Fruit fly (Drosophila melanogaster) whole organism, embryonic: ENCODE results near the gene p24-1.

Experiments
- Ada2b ChIP-seq: fragments of 200-800 bp; sonication (Bioruptor generic); IDR thresholded peaks from 2 replicates; pipeline ENCODE4 v1.3.6; 2022; ENCODE audit warnings: missing biosample characterization, missing genetic modification characterization
- CG11695 ChIP-seq: fragments of 200-800 bp; sonication (Bioruptor generic); IDR thresholded peaks from 3 replicates; pipeline ENCODE4 v1.3.6; 2022; ENCODE audit warnings: missing biosample characterization, missing genetic modification characterization
- CG12071 ChIP-seq: fragments of 200-800 bp; sonication (Bioruptor generic); optimal IDR thresholded peaks from 3 replicates; lab custom pipeline; 2018; ENCODE audit warnings: missing biosample characterization, mild to moderate bottlenecking, missing genetic modification characterization
- CG12104 ChIP-seq: fragments of 200-800 bp; sonication (Bioruptor generic); optimal IDR thresholded peaks from 3 replicates; lab custom pipeline; 2016; ENCODE audit warnings: missing biosample characterization, missing genetic modification characterization
- CG12659 ChIP-seq: fragments of 200-800 bp; sonication (Bioruptor generic); optimal IDR thresholded peaks from 3 replicates; lab custom pipeline; 2017; ENCODE audit warnings: mild to moderate bottlenecking, missing biosample characterization, missing genetic modification reagents, missing genetic modification characterization
- CG14710 ChIP-seq: fragments of 200-800 bp; sonication (Bioruptor generic); optimal IDR thresholded peaks from 3 replicates; lab custom pipeline; 2019; ENCODE audit warnings: missing biosample characterization, mild to moderate bottlenecking, missing genetic modification characterization, moderate library complexity
- CG15269 ChIP-seq: fragments of 200-800 bp; sonication (Bioruptor generic); optimal IDR thresholded peaks from 2 replicates; lab custom pipeline; 2018; ENCODE audit warnings: missing biosample characterization, mild to moderate bottlenecking, missing genetic modification characterization, moderate library complexity
- CG15601 ChIP-seq: fragments of 200-800 bp; sonication (Bioruptor generic); optimal IDR thresholded peaks from 3 replicates; lab custom pipeline; 2019; ENCODE audit warnings: missing biosample characterization, mild to moderate bottlenecking, missing genetic modification characterization, moderate library complexity
- CG15696 ChIP-seq: fragments of 200-800 bp; sonication (Bioruptor generic); optimal IDR thresholded peaks from 2 replicates; lab custom pipeline; 2019; ENCODE audit warnings: missing biosample characterization, mild to moderate bottlenecking, missing genetic modification characterization, moderate library complexity
- CG16813 ChIP-seq: fragments of 200-800 bp; sonication (Bioruptor generic); IDR thresholded peaks from 3 replicates; pipeline ENCODE4 v1.3.6; 2022; ENCODE audit warnings: missing biosample characterization, missing genetic modification characterization; ENCODE audit not compliant: partially characterized antibody
- CG16815 ChIP-seq: fragments of 200-800 bp; sonication (Bioruptor generic); optimal IDR thresholded peaks from 3 replicates; lab custom pipeline; 2017; ENCODE audit warnings: missing biosample characterization, mild to moderate bottlenecking, missing genetic modification characterization
- CG17328 ChIP-seq: fragments of 200-800 bp; sonication (Bioruptor generic); IDR thresholded peaks from 2 replicates; pipeline ENCODE4 v1.3.6; 2022; ENCODE audit warnings: missing biosample characterization, missing genetic modification characterization
- CG18619 ChIP-seq: fragments of 200-800 bp; sonication (Bioruptor generic); optimal IDR thresholded peaks from 3 replicates; lab custom pipeline; 2017; ENCODE audit warnings: missing biosample characterization, mild to moderate bottlenecking, missing genetic modification characterization
- CG4707 ChIP-seq: fragments of 200-800 bp; sonication (Bioruptor generic); optimal IDR thresholded peaks from 2 replicates; lab custom pipeline; 2018; ENCODE audit warnings: missing biosample characterization, mild to moderate bottlenecking, missing genetic modification characterization, moderate library complexity
- CG6272 ChIP-seq: fragments of 200-800 bp; sonication (Bioruptor generic); IDR thresholded peaks from 2 replicates; pipeline ENCODE4 v1.3.6; 2022; ENCODE audit warnings: missing biosample characterization, missing genetic modification characterization
- CG6765 ChIP-seq: fragments of 200-800 bp; sonication (Bioruptor generic); optimal IDR thresholded peaks from 3 replicates; lab custom pipeline; 2017; ENCODE audit warnings: missing biosample characterization, mild to moderate bottlenecking, missing genetic modification characterization
- CG7963 ChIP-seq: fragments of 200-800 bp; sonication (Bioruptor generic); IDR thresholded peaks from 3 replicates; pipeline ENCODE4 v1.3.6; 2022; ENCODE audit warnings: missing biosample characterization, missing genetic modification characterization; ENCODE audit not compliant: partially characterized antibody
- CG7987 ChIP-seq: fragments of 200-800 bp; sonication (Bioruptor generic); optimal IDR thresholded peaks from 2 replicates; lab custom pipeline; 2018; ENCODE audit warnings: missing biosample characterization, mild to moderate bottlenecking, missing genetic modification characterization, moderate library complexity
- CG9817 ChIP-seq: fragments of 200-800 bp; sonication (Bioruptor generic); optimal IDR thresholded peaks from 2 replicates; lab custom pipeline; 2018; ENCODE audit warnings: missing biosample characterization, mild to moderate bottlenecking, missing genetic modification characterization, moderate library complexity
- CrebB ChIP-seq: fragments of 200-800 bp; sonication (Bioruptor generic); optimal IDR thresholded peaks from 3 replicates; lab custom pipeline; 2018; ENCODE audit warnings: missing biosample characterization, mild to moderate bottlenecking, missing genetic modification characterization
- D19A ChIP-seq: fragments of 200-800 bp; optimal IDR thresholded peaks from 3 replicates; lab custom pipeline; 2019; ENCODE audit warnings: missing biosample characterization, mild to moderate bottlenecking, missing genetic modification characterization, moderate library complexity
- Dek ChIP-seq: fragments of 200-800 bp; sonication (Bioruptor generic); optimal IDR thresholded peaks from 3 replicates; lab custom pipeline; 2019; ENCODE audit warnings: missing biosample characterization, mild to moderate bottlenecking, missing genetic modification characterization, moderate library complexity
- Fer2 ChIP-seq: fragments of 200-800 bp; sonication (Bioruptor generic); optimal IDR thresholded peaks from 2 replicates; lab custom pipeline; 2018; ENCODE audit warnings: missing biosample characterization, mild to moderate bottlenecking, missing genetic modification characterization, moderate library complexity
- HLH3B ChIP-seq: fragments of 200-800 bp; sonication (Bioruptor generic); IDR thresholded peaks from 2 replicates; pipeline ENCODE4 v1.3.6; 2022; ENCODE audit warnings: missing biosample characterization, missing genetic modification characterization
- HLHmδ ChIP-seq: fragments of 200-800 bp; sonication (Bioruptor generic); optimal IDR thresholded peaks from 2 replicates; lab custom pipeline; 2018; ENCODE audit warnings: missing biosample characterization, mild to moderate bottlenecking, missing genetic modification characterization, moderate library complexity
- Hmx ChIP-seq: fragments of 200-800 bp; sonication (Bioruptor generic); optimal IDR thresholded peaks from 2 replicates; lab custom pipeline; 2016; ENCODE audit warnings: missing biosample characterization, missing genetic modification characterization
- Hr78 ChIP-seq, 2 experiments: fragments of 200-800 bp in 1 of 2; fragments of >200 bp in 1 of 2; sonication (Bioruptor generic) in 1 of 2; optimal IDR thresholded peaks; 2 replicates each; lab custom pipeline; 2017 to 2019; ENCODE audit warnings: missing biosample characterization in 2 of 2, missing genetic modification characterization in 2 of 2, mild to moderate bottlenecking in 1 of 2, moderate library complexity in 1 of 2
- Rfx ChIP-seq: fragments of 200-800 bp; sonication (Bioruptor generic); IDR thresholded peaks from 2 replicates; pipeline ENCODE4 v1.3.6; 2022; ENCODE audit warnings: missing biosample characterization, missing genetic modification characterization
- Rx ChIP-seq: fragments of 200-800 bp; sonication (Bioruptor generic); IDR thresholded peaks from 2 replicates; pipeline ENCODE4 v1.3.6; 2022; ENCODE audit warnings: missing biosample characterization, missing genetic modification characterization
- Spps ChIP-seq: fragments of 200-800 bp; sonication (Bioruptor generic); optimal IDR thresholded peaks from 2 replicates; lab custom pipeline; 2018; ENCODE audit warnings: missing biosample characterization, mild to moderate bottlenecking, missing genetic modification characterization
- Sry-δ ChIP-seq: fragments of 200-800 bp; sonication (Bioruptor generic); optimal IDR thresholded peaks from 2 replicates; lab custom pipeline; 2016; ENCODE audit warnings: missing biosample characterization, missing genetic modification characterization
- Xbp1 ChIP-seq: fragments of 200-800 bp; sonication (Bioruptor generic); optimal IDR thresholded peaks from 3 replicates; lab custom pipeline; 2016; ENCODE audit warnings: missing biosample characterization, mild to moderate bottlenecking, missing genetic modification characterization
- aop ChIP-seq: fragments of 200-800 bp; sonication (Bioruptor generic); IDR thresholded peaks from 2 replicates; pipeline ENCODE4 v1.3.6; 2022; ENCODE audit warnings: missing biosample characterization, missing genetic modification characterization
- ato ChIP-seq: fragments of 200-800 bp; sonication (Bioruptor generic); IDR thresholded peaks from 2 replicates; pipeline ENCODE4 v1.3.6; 2022; ENCODE audit warnings: missing biosample characterization, missing genetic modification characterization; ENCODE audit not compliant: partially characterized antibody
- chinmo ChIP-seq: fragments of 200-800 bp; sonication (Bioruptor generic); IDR thresholded peaks from 4 replicates; pipeline ENCODE4 v1.3.6; 2022; ENCODE audit warnings: missing biosample characterization, missing genetic modification characterization; ENCODE audit not compliant: partially characterized antibody
- dysf ChIP-seq: fragments of 200-800 bp; sonication (Bioruptor generic); IDR thresholded peaks from 3 replicates; pipeline ENCODE4 v1.3.6; 2022; ENCODE audit warnings: missing biosample characterization, missing genetic modification characterization
- fd102C ChIP-seq: fragments of 200-800 bp; sonication (Bioruptor generic); optimal IDR thresholded peaks from 2 replicates; lab custom pipeline; 2018; ENCODE audit warnings: missing biosample characterization, mild to moderate bottlenecking, missing genetic modification characterization, moderate library complexity
- fd64A ChIP-seq: fragments of 200-800 bp; sonication (Bioruptor generic); optimal IDR thresholded peaks from 3 replicates; lab custom pipeline; 2018; ENCODE audit warnings: missing biosample characterization, mild to moderate bottlenecking, missing genetic modification characterization
- gem ChIP-seq: fragments of 200-800 bp; sonication (Bioruptor generic); optimal IDR thresholded peaks from 2 replicates; lab custom pipeline; 2019; ENCODE audit warnings: missing biosample characterization, mild to moderate bottlenecking, missing genetic modification characterization, moderate library complexity
- ind ChIP-seq: fragments of 200-800 bp; sonication (Bioruptor generic); optimal IDR thresholded peaks from 3 replicates; lab custom pipeline; 2016; ENCODE audit warnings: missing biosample characterization, missing genetic modification characterization
- jigr1 ChIP-seq: fragments of 200-800 bp; sonication (Bioruptor generic); IDR thresholded peaks from 3 replicates; pipeline ENCODE4 v1.3.6; 2022; ENCODE audit warnings: missing biosample characterization, missing genetic modification characterization
- lbe ChIP-seq: fragments of 200-800 bp; sonication (Bioruptor generic); optimal IDR thresholded peaks from 2 replicates; lab custom pipeline; 2016; ENCODE audit warnings: missing biosample characterization, mild to moderate bottlenecking, missing genetic modification characterization
- nom ChIP-seq: fragments of 200-800 bp; sonication (Bioruptor generic); optimal IDR thresholded peaks from 2 replicates; lab custom pipeline; 2017; ENCODE audit warnings: missing biosample characterization, missing genetic modification characterization, mild to moderate bottlenecking, moderate library complexity, missing genetic modification reagents
- sisA ChIP-seq: fragments of 200-800 bp; sonication (Bioruptor generic); IDR thresholded peaks from 2 replicates; pipeline ENCODE4 v1.3.6; 2022; ENCODE audit warnings: missing biosample characterization, missing genetic modification characterization
- sna ChIP-seq: fragments of 200-800 bp; sonication (Bioruptor generic); IDR thresholded peaks from 2 replicates; pipeline ENCODE4 v1.3.6; 2022; ENCODE audit warnings: missing biosample characterization, missing genetic modification characterization; ENCODE audit not compliant: partially characterized antibody
- sr ChIP-seq: fragments of 200-800 bp; sonication (Bioruptor generic); IDR thresholded peaks from 3 replicates; pipeline ENCODE4 v1.3.6; 2022; ENCODE audit warnings: missing biosample characterization, missing genetic modification characterization
- tna ChIP-seq: fragments of 200-800 bp; sonication (Bioruptor generic); IDR thresholded peaks from 2 replicates; pipeline ENCODE4 v1.3.6; 2022; ENCODE audit warnings: missing biosample characterization, missing genetic modification characterization; ENCODE audit not compliant: partially characterized antibody

Gene p24-1

dm6 chrX:11806867-11807747, 45.2 kb downstream of the p24-1 start, which contains the start of gene Hsc70-3 (continued):
- TF ChIP-seq ato (GFP tag; lab: Robert Waterston, UW): no peak
- TF ChIP-seq CG18619: no peak
- TF ChIP-seq CG14710 (tag; lab: Kevin White, UChicago): peak; percentile 53
- TF ChIP-seq CG7963: peak; percentile 48; the same call in 1 of the 3 replicates
- peak; percentile 62 for TF ChIP-seq HLHmδ (GFP tag; lab: Kevin White, UChicago)
- peak; percentile 58 for TF ChIP-seq CG17328 (GFP tag; lab: Robert Waterston, UW)
- TF ChIP-seq CG12104: no peak
- peak; percentile 77 for TF ChIP-seq CG4707 (GFP tag; lab: Kevin White, UChicago)
- no peak for TF ChIP-seq CrebB (tag; lab: Kevin White, UChicago)
- no peak for TF ChIP-seq CG6272 (GFP tag; lab: Robert Waterston, UW)
- peak; percentile 49 for TF ChIP-seq CG12071
- peak; percentile 100 for TF ChIP-seq Xbp1 (GFP tag; lab: Kevin White, UChicago)
- 0 out of 2 replicates have a peak, but pooled peaks have one; percentile 3 for TF ChIP-seq Rfx (GFP tag; lab: Robert Waterston, UW)
- 0 out of 3 replicates have a peak, but pooled peaks have one; percentile 18 for TF ChIP-seq CG11695
- TF ChIP-seq fd102C (GFP tag; lab: Kevin White, UChicago): no peak
- TF ChIP-seq Hmx (GFP tag; lab: Kevin White, UChicago): no peak
- peak; percentile 6 for TF ChIP-seq CG6765 (GFP tag; lab: Kevin White, UChicago)
- peak; percentile 43; the same call in 1 of the 2 replicates for TF ChIP-seq HLH3B
- TF ChIP-seq D19A (tag; lab: Kevin White, UChicago): no peak
- peak; percentile 33 for TF ChIP-seq gem (tag; lab: Kevin White, UChicago)
- TF ChIP-seq dysf: no peak
- TF ChIP-seq Dek (tag; lab: Kevin White, UChicago): no peak
- no peak for TF ChIP-seq aop
- no peak for TF ChIP-seq CG16815 (GFP tag; lab: Kevin White, UChicago)
- TF ChIP-seq CG15601: peak; percentile 73
- TF ChIP-seq Fer2: no peak
- no peak for TF ChIP-seq jigr1 (GFP tag; lab: Robert Waterston, UW)
- peak; percentile 47 for TF ChIP-seq CG12659 (GFP tag; lab: Kevin White, UChicago)
- no peak; the same call in 1 of the 2 replicates for TF ChIP-seq tna (GFP tag; lab: Robert Waterston, UW)
- no peak for TF ChIP-seq sisA
- peak; percentile 35 for TF ChIP-seq nom (GFP tag; lab: Kevin White, UChicago)
- TF ChIP-seq sna (GFP tag; lab: Robert Waterston, UW): peak; percentile 79; the same call in 1 of the 2 replicates
- TF ChIP-seq lbe (GFP tag; lab: Kevin White, UChicago): no peak
- 0 out of 4 replicates have a peak, but pooled peaks have one; percentile 74 for TF ChIP-seq chinmo
- TF ChIP-seq Ada2b (GFP tag; lab: Robert Waterston, UW): no peak
- no peak for TF ChIP-seq CG9817 (tag; lab: Kevin White, UChicago)
- peak; percentile 13 for TF ChIP-seq CG15269 (tag; lab: Kevin White, UChicago)
- TF ChIP-seq Hr78 (GFP tag; optimal IDR thresholded peaks at IDR 0.05; lab: Kevin White, UChicago): peak in 1 of 2 experiments; percentile 6
- no peak for TF ChIP-seq Rx (GFP tag; lab: Robert Waterston, UW)
- TF ChIP-seq sr: peak; percentile 86
- peak; percentile 82 for TF ChIP-seq fd64A
- TF ChIP-seq CG7987 (GFP tag; lab: Kevin White, UChicago): peak; percentile 70
- TF ChIP-seq ind: no peak
- peak; percentile 73 for TF ChIP-seq CG16813 (GFP tag; lab: Robert Waterston, UW)
- TF ChIP-seq CG15696 (tag; lab: Kevin White, UChicago): no peak
- TF ChIP-seq Spps (tag; lab: Kevin White, UChicago): peak; percentile 5
- peak; percentile 55 for TF ChIP-seq Sry-δ (GFP tag; lab: Kevin White, UChicago)
